Fruit fly (Drosophila melanogaster): Measurements from ENCODE around the gene Usp32.
A peak's percentile ranks its signal among the peaks of the same experiment; 100 is the strongest.

Gene Usp32

dm6 chr3L:19896892-19897684 lies 26.1 kb downstream of the Usp32 start (continued):
- TF ChIP-seq repo (GFP tag; optimal IDR thresholded peaks at IDR 0.05) (no peak), Ssrp (tag; optimal IDR thresholded peaks at IDR 0.05) (peak; percentile 27), C15 (GFP tag; IDR thresholded peaks at IDR 0.05) (no peak), trh (GFP tag; optimal IDR thresholded peaks at IDR 0.05) (no peak), onecut (GFP tag; IDR thresholded peaks at IDR 0.05) (peak; percentile 72), hkb (optimal IDR thresholded peaks at IDR 0.05) (no peak), hkb (GFP tag; IDR thresholded peaks at IDR 0.05) (no peak), Six4 (GFP tag; optimal IDR thresholded peaks at IDR 0.05) (peak; percentile 13), CG11723 (GFP tag; optimal IDR thresholded peaks at IDR 0.05) (no peak), z (GFP tag; IDR thresholded peaks at IDR 0.05) (0 out of 3 replicates have a peak, but pooled peaks have one; percentile 6), CG12236 (GFP tag; optimal IDR thresholded peaks at IDR 0.05) (no peak), sens (GFP tag) (peak; percentile 85), gt (GFP tag; IDR thresholded peaks at IDR 0.05) (no peak), CG18476 (GFP tag; optimal IDR thresholded peaks at IDR 0.05) (peak; percentile 50), CG2875 (GFP tag; optimal IDR thresholded peaks at IDR 0.05) (no peak), corto (GFP tag; optimal IDR thresholded peaks at IDR 0.05) (no peak), CG42726 (GFP tag; IDR thresholded peaks at IDR 0.05; ENCODE audit: partially characterized antibody) (0 out of 2 replicates have a peak, but pooled peaks have one; percentile 6), yki (optimal IDR thresholded peaks at IDR 0.05) (peak; percentile 77), CG9727 (GFP tag; optimal IDR thresholded peaks at IDR 0.05) (peak; percentile 46), CG16815 (GFP tag; optimal IDR thresholded peaks at IDR 0.05) (no peak), sima (GFP tag; optimal IDR thresholded peaks at IDR 0.05) (no peak), CG8089 (GFP tag; optimal IDR thresholded peaks at IDR 0.05) (peak; percentile 3), slp2 (GFP tag; optimal IDR thresholded peaks at IDR 0.05) (peak; percentile 15), Myb (GFP tag; optimal IDR thresholded peaks at IDR 0.05) (peak; percentile 57), sr (GFP tag; IDR thresholded peaks at IDR 0.05) (no peak), CG10543 (GFP tag; optimal IDR thresholded peaks at IDR 0.05) (peak; percentile 62), Oaz (GFP tag; IDR thresholded peaks at IDR 0.05) (no peak), CG5180 (GFP tag; optimal IDR thresholded peaks at IDR 0.05) (peak; percentile 21), CG15514 (GFP tag; optimal IDR thresholded peaks at IDR 0.05) (peak; percentile 34), CG31224 (GFP tag; IDR thresholded peaks at IDR 0.05) (no peak), Lhr (GFP tag; optimal IDR thresholded peaks at IDR 0.05) (no peak), Dad (GFP tag; optimal IDR thresholded peaks at IDR 0.05) (peak; percentile 11), CG10979 (tag; optimal IDR thresholded peaks at IDR 0.05) (no peak), lov (optimal IDR thresholded peaks at IDR 0.05) (peak; percentile 24), lov (GFP tag; IDR thresholded peaks at IDR 0.05) (no peak), CG13775 (GFP tag; optimal IDR thresholded peaks at IDR 0.05) (no peak), lab (GFP tag; optimal IDR thresholded peaks at IDR 0.05) (peak; percentile 33), CG4328 (GFP tag; optimal IDR thresholded peaks at IDR 0.05) (peak; percentile 11), nmo (GFP tag; optimal IDR thresholded peaks at IDR 0.05) (peak; percentile 28), Ets65A (GFP tag) (no peak), dpn (GFP tag; optimal IDR thresholded peaks at IDR 0.05) (peak in 1 of 2 experiments; percentile 40), CG17829 (tag; optimal IDR thresholded peaks at IDR 0.05) (peak; percentile 23), H15 (GFP tag; IDR thresholded peaks at IDR 0.05) (no peak), Neu2 (GFP tag; optimal IDR thresholded peaks at IDR 0.05; ENCODE audit: borderline replicate concordance) (no peak), sim (GFP tag; IDR thresholded peaks at IDR 0.05) (no peak), gsb-n (tag; optimal IDR thresholded peaks at IDR 0.05) (no peak), CG14710 (tag; optimal IDR thresholded peaks at IDR 0.05) (no peak), Hsf (GFP tag; optimal IDR thresholded peaks at IDR 0.05) (peak; percentile 15), zen2 (GFP tag; IDR thresholded peaks at IDR 0.05; ENCODE audit: partially characterized antibody) (peak; percentile 39; the same call in 2 of the 3 replicates), tx (GFP tag; optimal IDR thresholded peaks at IDR 0.05) (peak; percentile 3)

Data from whole organism, embryonic.